Fruit fly (Drosophila melanogaster): ENCODE measurements around the gene Uqcc1.

Gene Uqcc1

DNA sequence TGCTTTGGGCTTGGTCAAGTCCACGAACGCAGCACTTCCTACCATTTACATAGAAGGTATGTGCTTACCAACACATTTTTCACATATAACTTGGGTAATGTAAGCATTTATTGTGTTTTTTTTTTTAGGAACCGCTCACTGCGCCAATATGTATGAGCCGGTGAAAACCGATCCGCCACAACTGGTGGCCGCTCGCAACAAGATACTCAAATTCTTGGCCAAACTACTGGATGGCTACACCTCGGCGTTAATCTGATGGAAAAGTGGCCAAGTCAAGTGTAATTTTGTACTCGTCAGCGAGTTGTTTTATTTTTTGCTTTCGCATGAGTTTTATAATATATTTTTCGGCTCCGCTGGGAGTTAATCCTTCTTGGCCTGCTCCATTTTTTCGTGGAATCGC, 13.4 kb upstream of the Uqcc1 start:
- TF ChIP-seq psq (optimal IDR thresholded peaks at IDR 0.05) (no peak), usp (GFP tag; optimal IDR thresholded peaks at IDR 0.05) (no peak), Dll (optimal IDR thresholded peaks at IDR 0.05) (no peak), CG8478 (optimal IDR thresholded peaks at IDR 0.05) (no peak), EcR (GFP tag; optimal IDR thresholded peaks at IDR 0.05) (no peak), pan (optimal IDR thresholded peaks at IDR 0.05) (no peak)

DNA sequence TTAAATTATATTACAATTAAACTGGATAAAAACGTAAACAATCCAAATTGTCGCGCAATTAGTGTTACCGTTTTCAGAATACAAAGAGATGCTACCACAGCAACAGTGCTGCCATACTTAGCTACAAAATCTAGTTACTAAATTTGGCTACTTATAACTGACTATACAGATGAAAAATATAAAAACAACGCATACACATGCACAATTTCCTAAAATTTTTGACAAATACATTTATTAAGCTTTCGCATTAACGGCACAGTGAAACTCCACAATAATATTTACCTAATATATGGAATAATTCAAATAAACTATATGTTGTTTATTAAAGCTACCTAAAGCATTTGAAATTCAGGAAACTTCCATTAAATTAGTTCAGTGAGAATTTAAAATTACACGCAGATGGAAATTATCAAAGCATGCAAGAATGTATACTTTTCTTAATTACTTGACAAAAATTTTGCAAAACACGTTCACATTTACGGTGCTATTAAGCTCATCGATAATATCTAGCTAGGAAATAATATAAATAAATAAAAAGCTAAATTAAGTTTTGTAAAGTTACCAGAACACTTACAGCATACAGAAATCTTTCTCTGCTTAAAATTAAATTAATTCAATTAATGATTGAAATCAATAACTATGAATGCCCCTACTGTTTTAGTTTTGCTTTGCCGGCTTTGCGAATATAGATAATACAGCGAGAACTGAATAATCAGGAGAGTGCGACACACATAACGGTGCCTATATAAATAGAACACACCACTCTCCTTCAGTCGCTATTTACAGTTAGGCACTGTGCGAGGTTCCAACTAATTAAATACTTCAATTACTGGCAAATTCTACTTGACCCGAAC, 11.3 kb upstream of the Uqcc1 start, which contains the start of the genes Mis12 and CG9953:
Gene Mis12, minus strand, starts transcription at position 88 of the 854 bp plus-strand sequence.
Gene CG9953, plus strand, starts transcription at position 698 of the 854 bp plus-strand sequence.
- TF ChIP-seq Dll (optimal IDR thresholded peaks at IDR 0.05), result no peak
- TF ChIP-seq psq (optimal IDR thresholded peaks at IDR 0.05), result no peak
- TF ChIP-seq CG8478 (optimal IDR thresholded peaks at IDR 0.05), result no peak
- TF ChIP-seq usp (GFP tag; optimal IDR thresholded peaks at IDR 0.05), result no peak
- no peak for TF ChIP-seq EcR (GFP tag; optimal IDR thresholded peaks at IDR 0.05)

DNA sequence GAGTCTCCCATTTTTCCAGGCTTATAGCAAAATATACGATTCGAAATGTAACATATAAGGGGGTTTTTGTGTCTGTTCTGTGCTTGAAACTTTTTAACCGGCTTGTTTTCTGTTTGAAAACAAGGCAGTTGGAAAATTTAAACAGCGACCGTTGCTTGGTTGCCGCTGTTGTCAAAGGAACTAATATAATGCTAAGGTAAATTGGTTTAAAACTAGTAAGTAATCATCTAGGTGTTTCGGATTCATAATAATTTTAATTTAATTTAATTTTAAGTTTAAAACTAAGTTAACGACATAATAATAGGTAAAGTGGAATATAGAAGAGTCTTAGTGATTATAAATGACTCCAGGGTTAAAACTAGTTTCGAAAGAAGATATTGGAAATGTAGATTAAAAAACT, 9.9 kb upstream of the Uqcc1 start, which contains the start of gene CG10064:
Gene CG10064, minus strand, starts transcription at position 101 of the 400 bp plus-strand sequence.
- TF ChIP-seq CG8478 (optimal IDR thresholded peaks at IDR 0.05) (no peak), EcR (GFP tag; optimal IDR thresholded peaks at IDR 0.05) (no peak), pan (optimal IDR thresholded peaks at IDR 0.05) (no peak), usp (GFP tag; optimal IDR thresholded peaks at IDR 0.05) (no peak), Dll (optimal IDR thresholded peaks at IDR 0.05) (no peak), psq (optimal IDR thresholded peaks at IDR 0.05) (no peak)

DNA sequence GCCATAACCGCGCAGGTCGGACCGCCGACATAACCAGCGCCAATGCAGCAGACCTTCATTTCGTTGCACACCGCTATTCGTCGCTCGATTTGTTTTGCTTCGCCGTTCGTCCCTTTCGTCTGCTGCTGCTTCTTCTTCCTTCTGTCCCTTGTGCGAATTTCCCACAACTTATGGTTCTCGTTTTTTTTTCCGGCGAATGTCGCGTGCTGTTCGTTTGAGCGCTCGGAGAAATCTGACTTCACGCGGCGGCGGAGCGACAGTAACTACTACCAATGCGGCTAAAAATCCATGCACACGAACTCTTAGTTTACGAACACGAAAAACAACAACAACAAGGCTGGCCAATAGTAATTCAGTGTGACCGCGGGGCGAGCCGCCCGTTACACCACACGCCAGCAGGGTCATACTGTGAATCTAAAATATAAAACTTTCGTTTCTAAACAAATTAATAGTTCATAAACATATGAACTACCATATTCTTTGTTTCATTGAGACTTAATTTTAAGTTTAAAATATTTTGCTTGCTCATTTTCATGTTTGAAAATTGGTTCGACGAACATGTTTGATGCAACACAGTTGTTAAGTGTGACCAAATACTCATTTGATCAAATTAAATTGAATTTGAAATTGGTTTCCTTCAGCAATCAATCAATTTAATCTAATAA, 6.7 kb upstream of the Uqcc1 start, which contains the start of gene sgl:
Gene sgl, minus strand, starts transcription at position 271 of the 665 bp plus-strand sequence.
- peak; percentile 18 for TF ChIP-seq psq (optimal IDR thresholded peaks at IDR 0.05)
- TF ChIP-seq Dll (optimal IDR thresholded peaks at IDR 0.05), result no peak

DNA sequence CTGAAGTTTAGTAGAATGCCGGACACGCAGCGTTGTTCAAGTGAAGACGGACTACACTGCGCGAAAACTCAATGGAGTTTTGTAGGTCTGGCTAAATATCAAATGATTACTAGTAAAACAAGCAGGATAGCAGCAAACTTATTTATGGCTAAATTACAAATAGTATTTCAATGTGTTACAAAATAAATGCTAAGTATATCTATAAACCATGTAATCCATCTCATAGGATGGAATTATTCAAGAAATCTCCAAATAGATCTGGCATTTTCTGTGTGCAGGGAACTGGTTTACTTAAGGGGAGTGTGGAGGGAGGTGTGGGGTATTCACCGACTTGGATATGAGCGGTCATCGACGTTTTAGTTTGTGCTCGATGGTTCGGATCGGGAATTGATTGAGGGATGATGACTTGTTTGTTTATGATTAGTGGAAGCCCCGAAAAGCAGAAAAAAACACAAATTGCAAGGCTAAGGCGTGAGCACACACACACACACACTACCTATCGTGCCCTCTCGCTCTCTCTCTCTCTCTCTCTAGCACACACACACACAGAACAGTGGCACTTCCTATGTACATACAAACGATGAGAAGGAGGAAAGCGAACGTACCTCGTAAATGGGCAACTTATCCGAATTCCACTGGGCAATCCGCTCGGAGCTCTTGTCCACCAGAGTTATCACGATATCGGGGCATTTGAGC, 6.0 kb upstream of the Uqcc1 start:
- no peak for TF ChIP-seq usp (GFP tag; optimal IDR thresholded peaks at IDR 0.05)
- TF ChIP-seq psq (optimal IDR thresholded peaks at IDR 0.05), result peak; percentile 1

dm6 chr3L:6963175-6963574, 5.3 kb upstream of the Uqcc1 start:
- TF ChIP-seq Dll (optimal IDR thresholded peaks at IDR 0.05) (no peak), EcR (GFP tag; optimal IDR thresholded peaks at IDR 0.05) (no peak), usp (GFP tag; optimal IDR thresholded peaks at IDR 0.05) (no peak), psq (optimal IDR thresholded peaks at IDR 0.05) (no peak), CG8478 (optimal IDR thresholded peaks at IDR 0.05) (no peak), pan (optimal IDR thresholded peaks at IDR 0.05) (no peak)

DNA sequence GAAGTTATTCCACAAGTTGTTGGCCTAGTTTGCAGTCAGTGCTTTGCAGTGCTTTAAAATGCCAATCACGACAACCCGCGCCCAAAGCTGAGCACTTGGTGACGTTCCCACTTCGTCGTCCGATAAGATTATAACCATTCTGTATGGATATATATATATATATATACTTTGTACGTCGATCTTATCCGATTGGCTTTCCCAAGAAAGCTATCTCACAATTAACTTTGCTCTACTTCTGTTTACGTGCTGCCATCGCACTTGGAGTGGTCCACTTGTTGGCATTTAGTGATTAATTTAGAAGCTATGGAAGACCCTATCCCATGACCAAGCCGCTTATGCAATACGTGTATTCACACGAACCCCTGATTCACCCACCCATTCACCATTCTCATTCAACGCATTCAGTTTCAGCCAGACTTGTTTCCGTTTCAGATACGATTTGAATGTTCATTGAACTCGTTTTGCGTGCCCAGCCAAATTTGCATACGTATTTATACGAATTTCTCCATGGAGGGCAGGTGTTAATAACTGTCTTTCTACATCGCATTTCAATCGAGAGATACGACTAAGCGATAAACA, 4.2 kb upstream of the Uqcc1 start:
- TF ChIP-seq pan (optimal IDR thresholded peaks at IDR 0.05) (no peak), usp (GFP tag; optimal IDR thresholded peaks at IDR 0.05) (no peak), EcR (GFP tag; optimal IDR thresholded peaks at IDR 0.05) (no peak)

dm6 chr3L:6955254-6956229, 2.4 kb downstream of the Uqcc1 start, which contains the start of the genes CG10077 and CG9948:
Gene CG10077 (minus strand): TSS chr3L:6955904.
Gene CG9948 (plus strand): TSS chr3L:6955991.
- TF ChIP-seq CG8478 (optimal IDR thresholded peaks at IDR 0.05), result no peak
- TF ChIP-seq EcR (GFP tag; optimal IDR thresholded peaks at IDR 0.05), result no peak

dm6 chr3L:6947188-6947971, 10.5 kb downstream of the Uqcc1 start:
- TF ChIP-seq Dll (optimal IDR thresholded peaks at IDR 0.05) (no peak), pan (optimal IDR thresholded peaks at IDR 0.05) (no peak), psq (optimal IDR thresholded peaks at IDR 0.05) (no peak), CG8478 (optimal IDR thresholded peaks at IDR 0.05) (no peak), EcR (GFP tag; optimal IDR thresholded peaks at IDR 0.05) (no peak), usp (GFP tag; optimal IDR thresholded peaks at IDR 0.05) (no peak)

dm6 chr3L:6945357-6945756, 12.6 kb downstream of the Uqcc1 start:
- TF ChIP-seq EcR (GFP tag; optimal IDR thresholded peaks at IDR 0.05) (no peak), usp (GFP tag; optimal IDR thresholded peaks at IDR 0.05) (no peak), Dll (optimal IDR thresholded peaks at IDR 0.05) (no peak), pan (optimal IDR thresholded peaks at IDR 0.05) (no peak), CG8478 (optimal IDR thresholded peaks at IDR 0.05) (no peak), psq (optimal IDR thresholded peaks at IDR 0.05) (no peak)

Data from whole organism.